Worm (Caenorhabditis elegans) whole organism, early embryonic: ENCODE measurements around the gene dod-24.

ENCODE experiments used
- B0310.2 ChIP-seq: sonication (generic microtip); optimal IDR thresholded peaks from 2 replicates; lab custom pipeline; 2016; ENCODE audit warnings: mild to moderate bottlenecking, missing genetic modification characterization, missing compliant biosample characterization
- F13C5.2 ChIP-seq: sonication (generic microtip); optimal IDR thresholded peaks from 2 replicates; lab custom pipeline; 2017; ENCODE audit warnings: mild to moderate bottlenecking, missing genetic modification characterization, inconsistent platforms, missing compliant biosample characterization
- aly-1 ChIP-seq: sonication (generic microtip); optimal IDR thresholded peaks from 2 replicates; lab custom pipeline; 2016; ENCODE audit warnings: missing genetic modification characterization, missing compliant biosample characterization
- ama-1 ChIP-seq: fragments of 150-350 bp; optimal IDR thresholded peaks from 2 replicates; lab custom pipeline; 2014
- ceh-13 ChIP-seq: fragments of 200-800 bp; sonication (Bioruptor generic); optimal IDR thresholded peaks from 2 replicates; lab custom pipeline; 2018; ENCODE audit warnings: mild to moderate bottlenecking, missing genetic modification characterization, missing compliant biosample characterization
- ceh-36 ChIP-seq: sonication (generic microtip); optimal IDR thresholded peaks from 2 replicates; lab custom pipeline; 2016; ENCODE audit warnings: missing genetic modification characterization, inconsistent platforms, missing compliant biosample characterization
- ets-7 ChIP-seq: sonication (generic microtip); optimal IDR thresholded peaks from 2 replicates; lab custom pipeline; 2016; ENCODE audit warnings: missing genotype, missing genetic modification characterization, missing compliant biosample characterization
- flt-1 ChIP-seq: fragments of 200-800 bp; sonication (Bioruptor generic); IDR thresholded peaks from 2 replicates; pipeline ENCODE4 v1.3.6; 2022; ENCODE audit warnings: missing genetic modification characterization, missing compliant biosample characterization
- hmbx-1 ChIP-seq: sonication (generic microtip); optimal IDR thresholded peaks from 2 replicates; lab custom pipeline; 2016; ENCODE audit warnings: mild to moderate bottlenecking, missing genetic modification characterization, missing compliant biosample characterization
- hmg-4 ChIP-seq: fragments of 200-800 bp; sonication (Bioruptor generic); optimal IDR thresholded peaks from 2 replicates; lab custom pipeline; 2018; ENCODE audit warnings: mild to moderate bottlenecking, missing genetic modification characterization, missing compliant biosample characterization
- hnd-1 ChIP-seq: sonication (generic microtip); optimal IDR thresholded peaks from 2 replicates; lab custom pipeline; 2016; ENCODE audit warnings: missing genetic modification characterization, missing compliant biosample characterization
- pes-1 ChIP-seq: fragments of 200-800 bp; sonication (Bioruptor generic); IDR thresholded peaks from 2 replicates; pipeline ENCODE4 v1.3.6; 2022; ENCODE audit warnings: missing genetic modification reagents, missing genetic modification characterization, missing compliant biosample characterization
- scrt-1 ChIP-seq: fragments of 200-800 bp; sonication (Bioruptor generic); IDR thresholded peaks from 2 replicates; pipeline ENCODE4 v1.3.6; 2022; ENCODE audit warnings: missing genetic modification characterization, missing compliant biosample characterization
- sea-1 ChIP-seq: fragments of 200-800 bp; sonication (Bioruptor generic); conservative IDR thresholded peaks from 2 replicates; pipeline ENCODE4 v1.3.6; 2022; ENCODE audit warnings: missing genetic modification characterization, missing compliant biosample characterization
- tbx-11 ChIP-seq: fragments of 200-800 bp; sonication (Bioruptor generic); IDR thresholded peaks from 2 replicates; pipeline ENCODE4 v1.3.6; 2022; ENCODE audit warnings: missing genetic modification characterization, missing compliant biosample characterization
- tbx-37 ChIP-seq: fragments of 200-800 bp; sonication (Bioruptor generic); conservative IDR thresholded peaks from 2 replicates; pipeline ENCODE4 v1.3.6; 2022; ENCODE audit warnings: missing genetic modification reagents, missing genetic modification characterization, missing compliant biosample characterization
- tra-4 ChIP-seq: sonication (generic microtip); optimal IDR thresholded peaks from 2 replicates; lab custom pipeline; 2017; ENCODE audit warnings: missing genetic modification characterization, missing compliant biosample characterization

dod-24 gene

DNA sequence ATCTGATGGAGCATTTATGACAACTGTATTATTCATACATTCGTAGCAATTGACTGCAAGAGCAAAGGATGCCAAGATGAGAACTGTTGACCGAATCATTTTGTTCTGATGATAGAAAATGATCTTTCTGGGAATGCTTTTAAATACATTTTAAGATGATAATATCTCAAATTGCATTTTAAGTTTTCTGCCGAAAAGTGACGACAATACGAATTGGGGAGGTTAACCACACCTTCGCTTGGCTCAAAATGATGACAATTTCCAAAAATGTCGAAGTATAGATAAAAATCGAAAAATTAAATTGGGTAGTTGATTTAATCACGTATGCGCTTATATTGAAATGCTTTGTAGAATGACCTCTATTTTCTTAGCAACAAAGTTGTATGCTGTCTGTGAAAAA lies at the start of gene dod-24:
Gene dod-24 (minus strand): TSS at position 101 of the 400 bp plus-strand sequence.
- TF ChIP-seq hnd-1 (tag; lab: Kevin White, UChicago), result no peak
- TF ChIP-seq ceh-13 (GFP tag; lab: Kevin White, UChicago), result no peak
- TF ChIP-seq ets-7, result no peak
- TF ChIP-seq sea-1 (GFP tag; lab: Robert Waterston, UW), result no peak
- no peak for TF ChIP-seq B0310.2 (tag; lab: Kevin White, UChicago)
- no peak for TF ChIP-seq flt-1 (GFP tag; lab: Robert Waterston, UW)
- TF ChIP-seq tra-4 (tag; lab: Kevin White, UChicago), result no peak
- TF ChIP-seq F13C5.2, result no peak
- TF ChIP-seq tbx-11 (GFP tag; lab: Robert Waterston, UW), result no peak
- TF ChIP-seq hmg-4 (GFP tag; lab: Kevin White, UChicago), result no peak
- no peak for TF ChIP-seq aly-1
- no peak for TF ChIP-seq tbx-37 (GFP tag; lab: Robert Waterston, UW)
- no peak for TF ChIP-seq pes-1 (GFP tag; lab: Robert Waterston, UW)
- no peak for TF ChIP-seq ama-1
- TF ChIP-seq scrt-1 (GFP tag; lab: Robert Waterston, UW), result no peak
- no peak for TF ChIP-seq hmbx-1 (tag; lab: Kevin White, UChicago)
- no peak for TF ChIP-seq ceh-36

DNA sequence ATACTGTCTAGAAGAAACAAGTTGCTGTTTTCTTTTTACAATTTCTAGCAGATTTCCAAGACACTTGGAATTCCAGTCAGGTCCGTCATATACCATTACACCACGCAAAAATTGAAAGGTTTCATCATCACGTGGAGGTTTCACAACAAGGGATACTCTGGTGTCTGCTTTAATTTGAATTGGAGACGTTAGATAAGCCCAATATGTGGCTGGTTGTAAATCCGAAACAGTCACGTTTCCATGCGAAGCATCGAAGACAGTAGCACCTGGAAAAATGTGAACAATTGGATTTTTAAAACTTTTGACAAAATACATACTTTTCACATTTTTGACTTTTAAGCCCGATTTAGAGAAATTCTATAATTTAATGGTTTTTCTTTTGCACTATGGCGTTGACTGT lies 49.5 kb upstream of the dod-24 start:
- TF ChIP-seq ceh-13 (GFP tag; lab: Kevin White, UChicago), result no peak
- TF ChIP-seq scrt-1 (GFP tag; lab: Robert Waterston, UW), result no peak
- no peak for TF ChIP-seq tbx-11 (GFP tag; lab: Robert Waterston, UW)
- TF ChIP-seq ama-1, result no peak
- no peak for TF ChIP-seq hmbx-1 (tag; lab: Kevin White, UChicago)
- TF ChIP-seq flt-1 (GFP tag; lab: Robert Waterston, UW), result no peak
- TF ChIP-seq hnd-1 (tag; lab: Kevin White, UChicago), result no peak
- TF ChIP-seq pes-1 (GFP tag; lab: Robert Waterston, UW), result no peak

DNA sequence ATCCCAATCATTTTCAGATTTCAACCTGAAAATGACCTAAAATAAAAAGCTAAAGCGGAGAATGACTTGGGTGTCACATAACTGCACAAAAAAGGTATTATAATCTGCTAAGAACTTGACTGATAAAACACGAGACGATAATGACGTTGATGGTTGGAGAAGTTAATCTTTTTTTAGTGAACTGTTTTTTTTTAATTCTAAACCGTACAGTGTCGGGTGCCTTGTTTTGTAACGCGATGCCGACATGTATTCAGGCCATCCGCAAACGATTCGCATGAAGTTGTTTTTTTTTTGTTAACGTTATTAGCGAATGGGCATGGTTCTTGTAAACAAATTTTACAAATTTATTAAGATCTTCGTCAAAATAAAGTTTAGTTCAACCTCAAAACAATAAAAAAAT lies 48.2 kb upstream of the dod-24 start, which contains the start of gene K10D11.6:
Gene K10D11.6 (minus strand): TSS at position 101 of the 400 bp plus-strand sequence.
- TF ChIP-seq ceh-13 (GFP tag; lab: Kevin White, UChicago), result no peak
- TF ChIP-seq aly-1, result no peak
- TF ChIP-seq ets-7, result no peak
- no peak for TF ChIP-seq B0310.2 (tag; lab: Kevin White, UChicago)
- no peak for TF ChIP-seq sea-1 (GFP tag; lab: Robert Waterston, UW)

DNA sequence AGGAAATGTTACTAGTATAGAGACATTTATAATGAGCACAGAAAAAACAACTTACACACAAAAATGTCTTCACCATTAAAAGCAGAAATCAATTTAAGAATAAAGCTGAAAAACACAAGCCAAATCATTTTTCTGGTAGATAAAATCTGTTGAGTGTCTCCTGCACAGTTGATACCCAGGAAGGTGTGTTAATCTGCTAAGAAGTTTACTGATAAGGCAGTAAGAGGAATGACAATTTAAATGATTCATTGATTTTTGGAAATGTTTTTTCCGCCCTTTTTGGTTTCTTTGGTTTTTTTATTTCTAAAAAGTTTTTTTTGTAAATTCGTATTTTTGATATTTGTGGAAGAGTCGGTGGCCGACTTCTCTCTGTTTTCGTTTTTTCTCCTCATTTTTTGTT lies 44.8 kb upstream of the dod-24 start, which contains the start of gene K10D11.3:
Gene K10D11.3 (minus strand): TSS at position 174 of the 400 bp plus-strand sequence.
- TF ChIP-seq pes-1 (GFP tag; lab: Robert Waterston, UW) (no peak), ceh-36 (no peak), aly-1 (no peak), tbx-37 (GFP tag; lab: Robert Waterston, UW) (no peak), tra-4 (tag; lab: Kevin White, UChicago) (no peak), flt-1 (GFP tag; lab: Robert Waterston, UW) (no peak), F13C5.2 (no peak), ceh-13 (GFP tag; lab: Kevin White, UChicago) (no peak), sea-1 (GFP tag; lab: Robert Waterston, UW) (no peak), ets-7 (no peak), tbx-11 (GFP tag; lab: Robert Waterston, UW) (no peak)

DNA sequence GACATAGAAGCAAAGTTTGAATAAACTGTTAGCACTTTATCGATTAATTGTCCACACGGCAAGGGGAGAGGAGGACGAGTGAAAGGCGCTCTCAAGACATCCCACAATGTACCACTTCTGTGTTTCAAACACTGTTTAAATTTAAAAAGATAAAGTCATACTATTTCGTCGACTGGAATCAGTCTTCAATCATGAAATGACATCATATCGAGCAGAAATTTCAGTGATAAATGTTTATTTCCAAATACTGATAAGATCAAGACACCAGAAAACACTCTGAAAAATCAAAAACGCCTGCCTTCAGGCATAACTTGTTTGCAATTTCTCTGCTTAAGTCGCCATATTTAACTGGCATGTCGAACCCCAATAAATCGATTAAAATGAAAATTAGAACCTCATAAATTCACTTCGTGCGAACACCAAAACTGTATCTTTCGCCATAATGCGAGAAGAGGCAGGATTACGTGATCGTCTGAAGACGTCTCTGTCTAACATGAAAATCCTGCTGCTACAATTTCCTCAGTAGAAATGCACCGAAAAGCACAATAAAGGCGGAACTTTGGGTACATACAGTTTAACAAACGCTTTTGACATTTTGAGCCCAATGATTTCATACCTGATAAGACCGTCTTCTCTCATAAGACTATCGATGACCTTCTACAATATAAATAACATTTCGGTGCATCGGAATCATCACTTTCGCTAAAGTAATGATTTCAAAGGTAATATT lies 37.3 kb upstream of the dod-24 start, which contains the start of gene K10D11.2:
Gene K10D11.2 (plus strand): TSS at position 680 of the 730 bp plus-strand sequence.
- TF ChIP-seq tbx-37 (GFP tag; lab: Robert Waterston, UW), result no peak
- TF ChIP-seq tbx-11 (GFP tag; lab: Robert Waterston, UW), result no peak

DNA sequence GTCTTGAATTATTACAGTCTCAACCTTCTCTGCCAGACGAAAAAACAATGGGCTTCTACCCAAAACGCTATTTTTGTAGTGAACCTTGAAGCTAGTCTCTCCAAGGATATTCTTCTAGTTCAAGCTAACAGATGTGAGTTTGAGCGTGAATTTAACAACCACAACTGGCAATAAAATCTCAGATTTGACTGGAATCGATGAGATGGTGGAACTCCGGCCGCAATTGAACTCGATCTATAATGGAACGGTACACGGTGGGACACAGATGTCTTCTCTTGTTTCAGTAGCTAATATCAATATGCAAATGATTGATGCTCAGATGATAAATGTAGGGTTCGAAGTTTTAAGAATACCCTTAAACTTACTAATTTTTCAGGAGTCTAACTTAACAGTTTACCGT lies 36.5 kb upstream of the dod-24 start:
- TF ChIP-seq hmg-4 (GFP tag; lab: Kevin White, UChicago), result no peak
- TF ChIP-seq flt-1 (GFP tag; lab: Robert Waterston, UW), result no peak
- TF ChIP-seq tbx-11 (GFP tag; lab: Robert Waterston, UW), result no peak
- no peak for TF ChIP-seq scrt-1 (GFP tag; lab: Robert Waterston, UW)
- TF ChIP-seq B0310.2 (tag; lab: Kevin White, UChicago), result no peak
- no peak for TF ChIP-seq hmbx-1 (tag; lab: Kevin White, UChicago)
- no peak for TF ChIP-seq ets-7
- TF ChIP-seq tra-4 (tag; lab: Kevin White, UChicago), result no peak

DNA sequence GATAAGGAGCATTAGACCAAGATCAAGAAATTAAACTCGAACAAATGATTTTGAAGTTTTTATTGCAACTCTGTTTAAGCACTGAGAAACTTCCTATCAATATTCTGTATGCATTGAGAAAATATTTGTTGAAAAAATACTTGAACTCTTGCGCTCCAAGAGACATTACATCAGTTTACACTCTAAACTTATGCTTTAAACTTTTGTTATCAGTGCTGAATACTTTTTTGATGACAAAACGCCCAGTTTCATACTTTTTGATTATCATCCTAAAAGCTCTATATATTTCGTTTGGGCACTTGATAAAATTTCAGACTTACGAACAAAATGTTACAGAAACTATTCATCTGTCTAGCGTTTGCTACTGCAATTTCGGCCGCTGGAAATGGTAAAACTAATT lies 34.8 kb upstream of the dod-24 start, which contains the start of gene dod-17:
Gene dod-17 (plus strand): TSS at position 323 of the 400 bp plus-strand sequence.
- TF ChIP-seq tbx-37 (GFP tag; lab: Robert Waterston, UW), result no peak
- no peak for TF ChIP-seq tra-4 (tag; lab: Kevin White, UChicago)
- TF ChIP-seq hmbx-1 (tag; lab: Kevin White, UChicago), result no peak
- no peak for TF ChIP-seq ama-1
- TF ChIP-seq ceh-36, result no peak
- TF ChIP-seq tbx-11 (GFP tag; lab: Robert Waterston, UW), result no peak
- no peak for TF ChIP-seq F13C5.2
- TF ChIP-seq B0310.2 (tag; lab: Kevin White, UChicago), result no peak
- TF ChIP-seq ets-7, result no peak
- no peak for TF ChIP-seq ceh-13 (GFP tag; lab: Kevin White, UChicago)
- TF ChIP-seq flt-1 (GFP tag; lab: Robert Waterston, UW), result no peak
- no peak for TF ChIP-seq pes-1 (GFP tag; lab: Robert Waterston, UW)
- no peak for TF ChIP-seq sea-1 (GFP tag; lab: Robert Waterston, UW)

DNA sequence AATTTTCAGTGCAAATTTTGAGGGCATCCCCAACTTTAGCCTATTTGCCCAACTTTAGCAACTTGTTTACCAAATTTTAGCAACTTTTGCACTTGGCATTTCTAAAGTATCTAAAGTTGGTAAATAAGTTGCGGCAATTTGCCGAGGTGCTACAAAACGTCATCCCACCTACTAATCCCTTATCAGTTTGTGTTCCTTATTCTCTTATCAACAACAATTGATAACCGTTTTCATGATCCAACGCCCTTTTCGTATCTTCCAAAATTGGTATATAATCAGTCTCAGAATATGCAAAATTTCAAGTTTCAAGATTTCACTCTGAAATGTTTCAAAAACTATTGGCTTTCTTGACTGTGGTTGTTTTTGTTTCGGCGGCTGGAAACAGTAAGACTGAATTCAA lies 32.2 kb upstream of the dod-24 start, which contains the start of gene F55G11.4:
Gene F55G11.4 (plus strand): TSS at position 289 of the 400 bp plus-strand sequence.
- TF ChIP-seq ets-7 (no peak), tbx-37 (GFP tag; lab: Robert Waterston, UW) (no peak), aly-1 (no peak), hnd-1 (tag; lab: Kevin White, UChicago) (no peak), pes-1 (GFP tag; lab: Robert Waterston, UW) (no peak), flt-1 (GFP tag; lab: Robert Waterston, UW) (no peak), ama-1 (no peak), tbx-11 (GFP tag; lab: Robert Waterston, UW) (no peak), sea-1 (GFP tag; lab: Robert Waterston, UW) (no peak), hmg-4 (GFP tag; lab: Kevin White, UChicago) (no peak), scrt-1 (GFP tag; lab: Robert Waterston, UW) (no peak), F13C5.2 (no peak), hmbx-1 (tag; lab: Kevin White, UChicago) (no peak), tra-4 (tag; lab: Kevin White, UChicago) (no peak), B0310.2 (tag; lab: Kevin White, UChicago) (no peak), ceh-13 (GFP tag; lab: Kevin White, UChicago) (no peak), ceh-36 (no peak)
